Fruit fly (Drosophila melanogaster) whole organism, embryonic: Measurements from ENCODE around the gene CG32700.

ENCODE experiments used
- C15 ChIP-seq: fragments of 200-800 bp; sonication (Bioruptor generic); IDR thresholded peaks from 3 replicates; pipeline ENCODE4 v1.3.6; 2022; ENCODE audit warnings: missing biosample characterization, missing genetic modification characterization
- Dfd ChIP-seq, 2 experiments: fragments of >200 bp; optimal IDR thresholded peaks; 2 replicates each; lab custom pipeline; 2017; ENCODE audit warnings: missing biosample characterization in 2 of 2, missing genetic modification characterization in 2 of 2
- Ssrp ChIP-seq: fragments of 200-800 bp; sonication (Bioruptor generic); optimal IDR thresholded peaks from 2 replicates; lab custom pipeline; 2018; ENCODE audit warnings: missing biosample characterization, mild to moderate bottlenecking, missing genetic modification characterization, moderate library complexity
- h ChIP-seq: fragments of >200 bp; optimal IDR thresholded peaks from 2 replicates; lab custom pipeline; 2017

dm6 chrX:9581869-9582268 lies 31.2 kb upstream of the CG32700 start:
- TF ChIP-seq C15 (no peak), Dfd (GFP tag; optimal IDR thresholded peaks at IDR 0.05; lab: Kevin White, UChicago) (no peak), h (lab: Kevin White, UChicago) (no peak), Ssrp (no peak)
